Fruit fly (Drosophila melanogaster): Measurements from ENCODE around the gene Imp.

Imp gene

DNA sequence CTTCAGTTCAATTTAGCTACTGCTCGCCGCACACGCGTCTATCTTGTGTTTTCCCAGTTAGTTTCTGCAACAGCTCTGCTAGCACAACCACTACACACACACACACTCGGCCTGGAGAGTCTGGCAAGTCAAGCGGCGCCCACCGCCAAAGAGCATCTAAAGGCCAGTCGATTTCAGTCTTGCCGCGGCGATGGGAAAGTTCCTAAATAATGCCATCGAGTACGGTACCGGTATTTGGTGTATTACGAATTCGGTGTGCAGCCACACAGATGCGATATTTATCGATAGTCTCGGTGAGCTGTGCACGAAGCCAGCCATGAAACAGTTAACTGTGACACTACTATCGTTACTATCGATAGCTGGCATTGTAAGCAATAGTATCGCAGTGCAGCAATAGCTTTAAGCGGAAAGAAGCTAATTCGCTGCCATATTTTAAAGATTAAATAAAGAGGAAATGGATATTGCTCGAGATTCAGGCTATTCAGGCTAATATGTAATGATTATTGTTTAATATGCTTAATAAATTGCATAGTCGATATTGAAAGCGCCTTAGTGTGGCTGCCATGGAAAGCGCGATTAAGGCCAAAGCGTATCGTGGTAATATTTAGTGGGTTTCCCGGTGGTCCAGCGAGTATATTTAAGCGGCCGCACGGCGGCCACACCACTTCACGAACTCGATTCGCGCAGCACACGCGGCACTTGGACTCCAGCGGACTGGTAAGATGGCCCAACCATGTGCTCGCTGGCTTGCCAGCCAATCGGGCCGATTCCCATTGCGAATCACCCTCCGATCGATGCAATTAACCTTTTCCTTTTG, 79.1 kb downstream of the Imp start, which contains the start of gene stx:
Gene stx (minus strand): TSS at position 171 of the 817 bp plus-strand sequence.
- TF ChIP-seq cas (GFP tag; IDR thresholded peaks at IDR 0.05): 0 out of 2 replicates have a peak, but pooled peaks have one; percentile 21
- peak; percentile 97 for TF ChIP-seq gfzf (GFP tag; optimal IDR thresholded peaks at IDR 0.05)
- peak; percentile 17 for TF ChIP-seq CG10209 (GFP tag; optimal IDR thresholded peaks at IDR 0.05)
- TF ChIP-seq zfh1 (GFP tag; IDR thresholded peaks at IDR 0.05): peak; percentile 48; the same call in 2 of the 3 replicates
- peak; percentile 22 for TF ChIP-seq CG8924 (tag; optimal IDR thresholded peaks at IDR 0.05)
- TF ChIP-seq Dip2 (GFP tag; IDR thresholded peaks at IDR 0.05): no peak
- TF ChIP-seq CG12391 (tag; optimal IDR thresholded peaks at IDR 0.05): peak; percentile 13
- peak; percentile 45 for TF ChIP-seq trem (tag; optimal IDR thresholded peaks at IDR 0.05)
- TF ChIP-seq wdn (GFP tag; IDR thresholded peaks at IDR 0.05): peak; percentile 35; the same call in 1 of the 2 replicates
- peak; percentile 92 for TF ChIP-seq hbn (GFP tag; IDR thresholded peaks at IDR 0.05; ENCODE audit: partially characterized antibody)
- TF ChIP-seq pan (optimal IDR thresholded peaks at IDR 0.05): no peak
- TF ChIP-seq pan (GFP tag; optimal IDR thresholded peaks at IDR 0.05 in 1 of 2, IDR thresholded peaks at IDR 0.05 in 1 of 2): peak in 1 of 2 experiments; percentile 44
- no peak for TF ChIP-seq gcm (GFP tag; optimal IDR thresholded peaks at IDR 0.05)
- TF ChIP-seq BtbVII (GFP tag; optimal IDR thresholded peaks at IDR 0.05): peak; percentile 9
- peak; percentile 3 for TF ChIP-seq NfI (GFP tag; optimal IDR thresholded peaks at IDR 0.05)
- peak; percentile 96 for TF ChIP-seq HLH4C (GFP tag; IDR thresholded peaks at IDR 0.05; ENCODE audit: partially characterized antibody)
- TF ChIP-seq Rfx (GFP tag; IDR thresholded peaks at IDR 0.05): peak; percentile 59
- TF ChIP-seq Sry-δ (GFP tag; optimal IDR thresholded peaks at IDR 0.05): peak; percentile 89
- peak; percentile 99 for TF ChIP-seq CG9797 (GFP tag; optimal IDR thresholded peaks at IDR 0.05)
- no peak for TF ChIP-seq klu (GFP tag; IDR thresholded peaks at IDR 0.05)
- peak; percentile 98 for TF ChIP-seq CG14860 (GFP tag; IDR thresholded peaks at IDR 0.05; ENCODE audit: partially characterized antibody)
- TF ChIP-seq CG9932 (GFP tag; IDR thresholded peaks at IDR 0.05): peak; percentile 51; the same call in 1 of the 2 replicates
- TF ChIP-seq HLHmδ (GFP tag; optimal IDR thresholded peaks at IDR 0.05): peak; percentile 91
- TF ChIP-seq CG6765 (GFP tag; optimal IDR thresholded peaks at IDR 0.05): no peak
- 0 out of 2 replicates have a peak, but pooled peaks have one; percentile 25 for TF ChIP-seq HLH3B (GFP tag; IDR thresholded peaks at IDR 0.05)
- TF ChIP-seq MESR4 (GFP tag; optimal IDR thresholded peaks at IDR 0.05): peak; percentile 85
- TF ChIP-seq CG12155 (GFP tag; optimal IDR thresholded peaks at IDR 0.05): peak; percentile 22
- TF ChIP-seq CG4730 (GFP tag; IDR thresholded peaks at IDR 0.05): no peak
- peak; percentile 66 for TF ChIP-seq Ets65A (GFP tag)
- peak; percentile 90 for TF ChIP-seq ato (GFP tag; IDR thresholded peaks at IDR 0.05; ENCODE audit: partially characterized antibody)
- peak; percentile 47 for TF ChIP-seq CG12071 (GFP tag; optimal IDR thresholded peaks at IDR 0.05)
- TF ChIP-seq CoRest (tag; optimal IDR thresholded peaks at IDR 0.05): peak; percentile 30
- TF ChIP-seq bigmax (GFP tag; optimal IDR thresholded peaks at IDR 0.05): peak; percentile 34
- TF ChIP-seq CG14710 (tag; optimal IDR thresholded peaks at IDR 0.05): peak; percentile 71
- peak; percentile 5 for TF ChIP-seq CTCF (GFP tag; optimal IDR thresholded peaks at IDR 0.05)
- TF ChIP-seq Poxn (GFP tag; IDR thresholded peaks at IDR 0.05): no peak
- peak; percentile 5 for TF ChIP-seq CG13775 (GFP tag; optimal IDR thresholded peaks at IDR 0.05)
- no peak for TF ChIP-seq gt (GFP tag; IDR thresholded peaks at IDR 0.05)
- peak; percentile 21 for TF ChIP-seq Ssrp (tag; optimal IDR thresholded peaks at IDR 0.05)
- peak; percentile 11 for TF ChIP-seq dmrt99B (tag; optimal IDR thresholded peaks at IDR 0.05)
- peak; percentile 19 for TF ChIP-seq CG30403 (GFP tag; optimal IDR thresholded peaks at IDR 0.05)
- TF ChIP-seq dati (GFP tag; IDR thresholded peaks at IDR 0.05): no peak
- peak; percentile 99 for TF ChIP-seq inv (GFP tag; IDR thresholded peaks at IDR 0.05; ENCODE audit: partially characterized antibody)
- peak; percentile 99 for TF ChIP-seq CG16813 (GFP tag; IDR thresholded peaks at IDR 0.05; ENCODE audit: partially characterized antibody)
- TF ChIP-seq ranshi (GFP tag; IDR thresholded peaks at IDR 0.05): peak; percentile 57; the same call in 1 of the 2 replicates
- peak; percentile 48 for TF ChIP-seq Dp (GFP tag; optimal IDR thresholded peaks at IDR 0.05)
- peak; percentile 15 for TF ChIP-seq sqz (GFP tag; optimal IDR thresholded peaks at IDR 0.05)
- TF ChIP-seq Tbp (GFP tag; optimal IDR thresholded peaks at IDR 0.05): peak; percentile 38
- TF ChIP-seq row (GFP tag; IDR thresholded peaks at IDR 0.05): peak; percentile 69
